Worm (Caenorhabditis elegans) whole organism, L4/young adult: Measurements from ENCODE around the gene R07E3.7.

ENCODE experiments used
- W03F9.2 ChIP-seq: fragments of 150-350 bp; optimal IDR thresholded peaks from 2 replicates; lab custom pipeline; 2014; ENCODE audit warnings: missing biosample characterization, missing genetic modification characterization
- dao-5 ChIP-seq: sonication (generic microtip); optimal IDR thresholded peaks from 2 replicates; lab custom pipeline; 2016; ENCODE audit warnings: missing genotype, missing genetic modification characterization, moderate library complexity, missing compliant biosample characterization
- him-1 ChIP-seq: sonication (generic microtip); optimal IDR thresholded peaks from 2 replicates; lab custom pipeline; 2016; ENCODE audit warnings: missing genotype, missing genetic modification reagents, missing genetic modification characterization, missing compliant biosample characterization

ce11 chrX:10297410-10297809 lies 58.1 kb downstream of the R07E3.7 start:
- no peak for TF ChIP-seq him-1 (tag; lab: Kevin White, UChicago)
- no peak for TF ChIP-seq dao-5 (tag; lab: Kevin White, UChicago)
- no peak for TF ChIP-seq W03F9.2 (tag; lab: Kevin White, UChicago)
